Worm (Caenorhabditis elegans) whole organism, mixed stage, embryonic: ENCODE measurements around the gene gly-7.

Source experiments
- elt-3 ChIP-seq: fragments of 150-350 bp; optimal IDR thresholded peaks from 2 replicates; lab custom pipeline; 2014; ENCODE audit warnings: missing biosample characterization, missing genetic modification characterization
- nhr-12 ChIP-seq: fragments of 150-350 bp; optimal IDR thresholded peaks from 2 replicates; lab custom pipeline; 2014; ENCODE audit warnings: missing biosample characterization, missing genetic modification characterization
- nhr-237 ChIP-seq: fragments of 150-350 bp; optimal IDR thresholded peaks from 2 replicates; lab custom pipeline; 2014; ENCODE audit warnings: missing biosample characterization, missing genetic modification characterization
- tbx-8 ChIP-seq: fragments of 200-800 bp; sonication (Bioruptor generic); optimal IDR thresholded peaks from 2 replicates; lab custom pipeline; 2018; ENCODE audit warnings: mild to moderate bottlenecking, missing genetic modification characterization, moderate library complexity, missing compliant biosample characterization
- unc-62 ChIP-seq: fragments of 150-350 bp; optimal IDR thresholded peaks from 2 replicates; lab custom pipeline; 2014; ENCODE audit warnings: missing biosample characterization, missing genetic modification reagents, missing genetic modification characterization

ce11 chrV:1781922-1782321 lies 39.2 kb downstream of the gly-7 start, which contains the start of gene F36H9.5:
- TF ChIP-seq nhr-237 (no peak), nhr-12 (no peak), unc-62 (no peak), elt-3 (tag; lab: Kevin White, UChicago) (no peak), tbx-8 (no peak)
